Worm (Caenorhabditis elegans): ENCODE results near the gene T08G5.1.

- no peak for TF ChIP-seq nhr-77 (tag; optimal IDR thresholded peaks at IDR 0.05)
- no peak for TF ChIP-seq egl-27 (tag; optimal IDR thresholded peaks at IDR 0.05)
Measured at ce11 chrV:14014395-14014794, 4.2 kb upstream of the T08G5.1 start, which contains the start of gene end-3.
